Worm (Caenorhabditis elegans) whole organism, L4/young adult: ENCODE results near the gene nhr-19.

ENCODE experiments used
- W03F9.2 ChIP-seq: fragments of 150-350 bp; optimal IDR thresholded peaks from 2 replicates; lab custom pipeline; 2014; ENCODE audit warnings: missing biosample characterization, missing genetic modification characterization
- dao-5 ChIP-seq: sonication (generic microtip); optimal IDR thresholded peaks from 2 replicates; lab custom pipeline; 2016; ENCODE audit warnings: missing genotype, missing genetic modification characterization, moderate library complexity, missing compliant biosample characterization
- him-1 ChIP-seq: sonication (generic microtip); optimal IDR thresholded peaks from 2 replicates; lab custom pipeline; 2016; ENCODE audit warnings: missing genotype, missing genetic modification reagents, missing genetic modification characterization, missing compliant biosample characterization

DNA sequence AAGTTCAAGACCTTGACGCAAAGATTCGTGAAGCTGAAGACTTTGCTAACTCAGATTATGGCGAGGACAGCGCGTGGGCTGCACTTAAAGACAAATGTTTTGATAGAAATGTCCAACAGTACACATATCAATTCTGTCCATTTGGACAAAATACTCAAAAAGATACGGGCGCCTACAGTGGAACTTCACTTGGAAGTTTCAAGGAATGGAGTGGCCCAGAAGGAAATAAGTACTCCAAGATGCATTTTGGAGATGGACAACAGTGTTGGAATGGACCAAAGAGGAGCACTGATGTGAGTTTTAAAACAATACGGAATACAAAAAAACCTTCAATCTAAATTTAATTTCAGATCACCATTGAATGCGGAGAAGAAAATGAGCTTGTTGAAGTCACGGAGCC, 20.6 kb upstream of the nhr-19 start:
- TF ChIP-seq him-1 (no peak), dao-5 (tag; lab: Kevin White, UChicago) (no peak), W03F9.2 (tag; lab: Kevin White, UChicago) (no peak)
